Worm (Caenorhabditis elegans): ENCODE measurements around the gene F17C11.2.

DNA sequence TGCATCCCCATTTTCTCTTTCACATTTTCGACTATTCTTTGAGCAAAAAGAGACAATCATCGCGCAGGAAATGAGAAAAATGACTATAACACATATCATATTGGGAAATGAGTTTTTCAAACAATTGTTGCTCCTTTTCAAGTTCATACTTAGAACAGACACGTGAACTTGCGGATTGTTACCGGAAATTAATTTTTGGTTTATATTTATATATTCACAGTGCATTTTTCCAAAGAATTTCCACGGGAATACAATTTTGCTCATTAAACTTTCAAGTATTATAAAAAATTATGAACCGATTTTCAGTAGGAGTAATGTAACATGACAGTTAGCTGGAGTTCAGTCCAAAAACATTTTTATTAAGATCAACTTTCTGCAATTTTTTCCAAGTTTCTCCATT lies 24.8 kb upstream of the F17C11.2 start, which contains the start of gene F58B4.7:
- TF ChIP-seq scrt-1 (GFP tag; IDR thresholded peaks at IDR 0.05) (no peak), hmg-4 (GFP tag; optimal IDR thresholded peaks at IDR 0.05) (no peak), hnd-1 (tag; optimal IDR thresholded peaks at IDR 0.05) (no peak), tra-4 (tag; optimal IDR thresholded peaks at IDR 0.05) (no peak), ama-1 (optimal IDR thresholded peaks at IDR 0.05) (no peak), B0310.2 (tag; optimal IDR thresholded peaks at IDR 0.05) (no peak), F13C5.2 (tag; optimal IDR thresholded peaks at IDR 0.05) (no peak), flt-1 (GFP tag; IDR thresholded peaks at IDR 0.05) (no peak)
